Fruit fly (Drosophila melanogaster): ENCODE measurements around the gene CG15282.

Gene CG15282

dm6 chr2L:14676695-14677094, 35.6 kb upstream of the CG15282 start:
- TF ChIP-seq usp (GFP tag; optimal IDR thresholded peaks at IDR 0.05) (no peak), dmrt93B (GFP tag; optimal IDR thresholded peaks at IDR 0.05) (no peak)

dm6 chr2L:14679609-14680008, 32.7 kb upstream of the CG15282 start:
- TF ChIP-seq jim (GFP tag; optimal IDR thresholded peaks at IDR 0.05) (no peak), Hr83 (GFP tag; optimal IDR thresholded peaks at IDR 0.05; ENCODE audit: poor library complexity, severe bottlenecking) (no peak), psq (GFP tag; optimal IDR thresholded peaks at IDR 0.05) (no peak), tai (GFP tag; optimal IDR thresholded peaks at IDR 0.05) (no peak), dsf (GFP tag; optimal IDR thresholded peaks at IDR 0.05; ENCODE audit: borderline replicate concordance) (no peak), woc (GFP tag; optimal IDR thresholded peaks at IDR 0.05) (no peak), OdsH (GFP tag; optimal IDR thresholded peaks at IDR 0.05) (no peak), HLH106 (tag; optimal IDR thresholded peaks at IDR 0.05) (no peak), Dfd (GFP tag; optimal IDR thresholded peaks at IDR 0.05) (no peak), N (GFP tag; optimal IDR thresholded peaks at IDR 0.05) (no peak), h (GFP tag; optimal IDR thresholded peaks at IDR 0.05) (no peak), Abd-B (GFP tag; optimal IDR thresholded peaks at IDR 0.05) (no peak), br (GFP tag; optimal IDR thresholded peaks at IDR 0.05) (no peak), Rel (GFP tag; optimal IDR thresholded peaks at IDR 0.05) (no peak), Rel (tag; optimal IDR thresholded peaks at IDR 0.05) (no peak), CG32264 (GFP tag; optimal IDR thresholded peaks at IDR 0.05) (no peak)

DNA sequence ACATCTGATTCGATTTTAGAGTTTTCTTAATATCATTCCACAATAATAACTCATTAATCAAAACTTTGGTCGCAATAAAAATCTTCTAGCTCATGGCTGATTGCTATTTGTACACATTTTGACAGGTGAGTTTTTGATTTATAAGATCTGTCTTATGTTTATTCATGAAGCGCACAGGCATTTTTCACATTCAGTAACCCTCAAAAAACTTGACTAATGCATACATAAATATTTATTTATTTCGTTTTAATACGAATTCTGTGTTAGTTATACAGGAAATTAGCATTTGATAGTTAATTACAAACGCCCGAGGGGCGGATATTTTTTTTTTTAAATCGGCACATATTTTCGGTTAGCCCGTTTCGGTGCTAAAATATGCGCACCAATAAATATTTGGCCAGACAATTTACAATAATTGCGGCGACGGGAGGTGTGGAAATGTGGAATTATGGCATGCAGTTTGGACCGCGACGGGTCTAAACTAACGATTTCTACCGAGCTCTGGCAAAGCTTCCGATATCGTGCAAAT, 31.8 kb upstream of the CG15282 start:
- TF ChIP-seq CrebA (GFP tag; optimal IDR thresholded peaks at IDR 0.05; ENCODE audit: borderline replicate concordance) = no peak
- no peak for TF ChIP-seq Myc (optimal IDR thresholded peaks at IDR 0.05)
- no peak for TF ChIP-seq Sp1 (GFP tag; optimal IDR thresholded peaks at IDR 0.05)
- TF ChIP-seq Hr78 (GFP tag; optimal IDR thresholded peaks at IDR 0.05) = no peak
- no peak for TF ChIP-seq tai (GFP tag; optimal IDR thresholded peaks at IDR 0.05)
- TF ChIP-seq br (GFP tag; optimal IDR thresholded peaks at IDR 0.05) = no peak
- no peak for TF ChIP-seq pan (optimal IDR thresholded peaks at IDR 0.05)
- no peak for TF ChIP-seq Dif (GFP tag; optimal IDR thresholded peaks at IDR 0.05; ENCODE audit: partially characterized antibody)
- TF ChIP-seq CG32264 (GFP tag; optimal IDR thresholded peaks at IDR 0.05) = no peak
- no peak for TF ChIP-seq psq (GFP tag; optimal IDR thresholded peaks at IDR 0.05)
- no peak for TF ChIP-seq Hr83 (GFP tag; optimal IDR thresholded peaks at IDR 0.05; ENCODE audit: poor library complexity, severe bottlenecking)
- no peak for TF ChIP-seq Abd-B (GFP tag; optimal IDR thresholded peaks at IDR 0.05)
- TF ChIP-seq Mio (GFP tag; optimal IDR thresholded peaks at IDR 0.05) = no peak
- no peak for TF ChIP-seq dsf (GFP tag; optimal IDR thresholded peaks at IDR 0.05; ENCODE audit: borderline replicate concordance)

DNA sequence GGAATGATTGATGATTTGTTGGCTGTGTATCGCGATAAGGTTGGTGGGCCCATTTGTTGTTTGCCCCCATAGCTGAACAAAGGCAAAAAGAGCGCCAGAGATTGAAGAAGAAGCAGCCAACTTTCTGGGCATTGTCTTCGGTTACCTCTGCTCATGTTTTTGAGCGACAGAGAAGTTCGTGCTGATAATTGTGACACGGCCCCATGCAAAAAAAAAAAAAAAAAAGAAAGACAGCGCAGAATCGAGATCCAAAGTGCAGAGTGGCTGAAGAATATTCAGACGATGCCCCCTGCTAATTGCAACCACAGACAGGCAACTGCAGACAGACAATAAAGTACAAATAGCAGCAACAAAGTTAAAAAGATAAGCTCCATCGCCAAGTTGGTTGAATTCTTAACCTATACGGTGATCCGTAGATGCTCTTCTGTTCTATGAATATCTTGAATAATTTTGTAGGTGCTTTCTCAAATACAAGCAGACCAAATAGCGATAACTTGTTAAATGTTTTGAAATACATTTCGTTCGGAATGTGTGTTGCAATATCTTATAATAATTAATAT, 29.9 kb upstream of the CG15282 start:
- TF ChIP-seq h (GFP tag; optimal IDR thresholded peaks at IDR 0.05) = no peak
- TF ChIP-seq rgr (GFP tag; optimal IDR thresholded peaks at IDR 0.05) = no peak
- no peak for TF ChIP-seq sage (GFP tag; optimal IDR thresholded peaks at IDR 0.05)
- no peak for TF ChIP-seq Hr83 (GFP tag; optimal IDR thresholded peaks at IDR 0.05; ENCODE audit: poor library complexity, severe bottlenecking)
- no peak for TF ChIP-seq woc (GFP tag; optimal IDR thresholded peaks at IDR 0.05)
- TF ChIP-seq Myc (optimal IDR thresholded peaks at IDR 0.05) = no peak

DNA sequence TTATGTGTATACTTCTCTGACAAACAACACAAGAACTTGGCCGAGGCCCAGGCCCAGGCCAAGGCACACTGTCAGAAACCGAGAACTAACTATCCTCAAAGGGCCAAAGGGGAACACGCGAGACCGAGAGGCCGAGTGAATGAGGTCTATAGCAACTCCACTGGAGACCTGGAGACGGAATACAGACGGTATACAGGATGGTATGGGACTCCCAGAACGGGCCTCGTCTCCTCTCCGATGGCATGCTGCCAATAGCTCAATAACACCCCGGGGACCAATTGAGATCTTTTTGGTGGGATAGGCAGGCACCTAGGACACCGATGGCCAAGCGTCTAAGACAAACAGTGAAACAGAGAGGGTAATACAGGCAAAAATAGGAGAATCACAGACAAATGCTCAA, 28.7 kb upstream of the CG15282 start:
- TF ChIP-seq Rel (GFP tag; optimal IDR thresholded peaks at IDR 0.05) = no peak
- no peak for TF ChIP-seq Rel (tag; optimal IDR thresholded peaks at IDR 0.05)
- no peak for TF ChIP-seq ey (GFP tag; optimal IDR thresholded peaks at IDR 0.05)
- TF ChIP-seq pan (optimal IDR thresholded peaks at IDR 0.05) = no peak
- TF ChIP-seq Vsx2 (GFP tag; optimal IDR thresholded peaks at IDR 0.05; ENCODE audit: partially characterized antibody) = no peak
- no peak for TF ChIP-seq dsf (GFP tag; optimal IDR thresholded peaks at IDR 0.05; ENCODE audit: borderline replicate concordance)
- no peak for TF ChIP-seq CG9705 (GFP tag; optimal IDR thresholded peaks at IDR 0.05)
- no peak for TF ChIP-seq Dfd (GFP tag; optimal IDR thresholded peaks at IDR 0.05)
- TF ChIP-seq br (GFP tag; optimal IDR thresholded peaks at IDR 0.05) = no peak

DNA sequence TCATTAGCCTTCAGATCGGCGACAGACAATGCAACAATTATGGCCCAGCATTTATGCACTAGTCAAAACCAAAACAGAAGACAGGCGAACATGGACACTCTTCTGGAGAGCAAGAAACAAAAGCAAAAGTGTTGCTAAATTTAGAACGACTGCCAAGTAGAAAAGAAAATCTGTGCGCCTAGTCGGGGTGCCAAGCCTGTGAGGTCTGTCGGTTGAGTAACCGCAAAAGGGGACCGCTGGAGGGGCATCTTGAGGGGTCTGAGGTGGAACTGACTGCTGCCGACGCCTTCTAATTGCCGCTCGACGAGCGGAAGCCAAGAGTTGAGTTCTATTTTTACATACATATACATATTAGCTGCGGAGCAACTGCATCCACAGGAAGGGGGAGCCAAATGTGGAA, 27.3 kb upstream of the CG15282 start:
- TF ChIP-seq Dif (GFP tag; optimal IDR thresholded peaks at IDR 0.05; ENCODE audit: partially characterized antibody) (no peak), usp (GFP tag; optimal IDR thresholded peaks at IDR 0.05) (no peak), pan (optimal IDR thresholded peaks at IDR 0.05) (no peak), GATAd (GFP tag; optimal IDR thresholded peaks at IDR 0.05) (no peak), dmrt93B (GFP tag; optimal IDR thresholded peaks at IDR 0.05) (no peak), CrebA (GFP tag; optimal IDR thresholded peaks at IDR 0.05; ENCODE audit: borderline replicate concordance) (no peak), Hnf4 (GFP tag; optimal IDR thresholded peaks at IDR 0.05) (no peak), CG32264 (GFP tag; optimal IDR thresholded peaks at IDR 0.05) (no peak)

All from whole organism, wandering third instar larva.